Worm (Caenorhabditis elegans) whole organism, L1 larva: ENCODE measurements around the gene F25H8.2.

Experiments used
- C04F5.9 ChIP-seq: sonication (generic microtip); optimal IDR thresholded peaks from 2 replicates; lab custom pipeline; 2016; ENCODE audit warnings: missing genetic modification characterization, missing compliant biosample characterization
- C34B4.2 ChIP-seq: sonication (generic microtip); optimal IDR thresholded peaks from 2 replicates; lab custom pipeline; 2017; ENCODE audit warnings: mild to moderate bottlenecking, missing genetic modification characterization, missing compliant biosample characterization
- F16B12.6 ChIP-seq: fragments of 150-350 bp; optimal IDR thresholded peaks from 2 replicates; lab custom pipeline; 2014; ENCODE audit warnings: missing biosample characterization, missing genetic modification characterization
- aha-1 ChIP-seq: fragments of 150-350 bp; optimal IDR thresholded peaks from 2 replicates; lab custom pipeline; 2014; ENCODE audit warnings: missing biosample characterization, missing genetic modification characterization
- alr-1 ChIP-seq: fragments of 200-800 bp; sonication (Bioruptor generic); optimal IDR thresholded peaks from 2 replicates; lab custom pipeline; 2018; ENCODE audit warnings: borderline replicate concordance, mild to moderate bottlenecking, missing genetic modification characterization, missing compliant biosample characterization
- blmp-1 ChIP-seq: fragments of 150-350 bp; optimal IDR thresholded peaks from 2 replicates; lab custom pipeline; 2014; ENCODE audit warnings: missing biosample characterization, missing genetic modification characterization
- ceh-63 ChIP-seq: fragments of 200-800 bp; sonication (Bioruptor generic); optimal IDR thresholded peaks from 2 replicates; lab custom pipeline; 2018; ENCODE audit warnings: mild to moderate bottlenecking, missing genetic modification characterization, missing compliant biosample characterization
- ceh-88 ChIP-seq: fragments of 200-800 bp; sonication (Bioruptor generic); IDR thresholded peaks from 2 replicates; pipeline ENCODE4 v1.3.6; 2022; ENCODE audit warnings: missing genetic modification characterization, missing compliant biosample characterization
- ceh-90 ChIP-seq: sonication (generic microtip); optimal IDR thresholded peaks from 2 replicates; lab custom pipeline; 2016; ENCODE audit warnings: missing genetic modification characterization, missing compliant biosample characterization
- ces-1 ChIP-seq: fragments of 150-350 bp; optimal IDR thresholded peaks from 2 replicates; lab custom pipeline; 2014; ENCODE audit warnings: missing biosample characterization, missing genetic modification reagents, missing genetic modification characterization
- efl-1 ChIP-seq, 4 experiments: fragments of 150-350 bp; optimal IDR thresholded peaks in 3 of 4; peaks in 1 of 4; 1 replicate in 1 of 4; 2 replicates in 3 of 4; lab custom pipeline; 2014; ENCODE audit warnings: missing biosample characterization in 2 of 4, missing genetic modification characterization in 2 of 4, missing genetic modification reagents in 2 of 4
- efl-3 ChIP-seq: fragments of 200-800 bp; sonication (Bioruptor generic); optimal IDR thresholded peaks from 2 replicates; lab custom pipeline; 2018; ENCODE audit warnings: mild to moderate bottlenecking, missing genetic modification characterization, missing compliant biosample characterization
- egl-13 ChIP-seq: sonication (generic microtip); optimal IDR thresholded peaks from 2 replicates; lab custom pipeline; 2016; ENCODE audit warnings: missing genotype, missing genetic modification reagents, missing genetic modification characterization, missing compliant biosample characterization
- elt-2 ChIP-seq: sonication (generic microtip); optimal IDR thresholded peaks from 2 replicates; lab custom pipeline; 2016; ENCODE audit warnings: missing genetic modification characterization, mild to moderate bottlenecking, inconsistent platforms, missing compliant biosample characterization, missing genetic modification reagents
- elt-3 ChIP-seq, 6 experiments: fragments of 150-350 bp in 1 of 6; sonication (generic microtip); optimal IDR thresholded peaks; 2 replicates each; lab custom pipeline; 2017 to 2018; ENCODE audit warnings: missing biosample characterization in 6 of 6, missing genetic modification characterization in 6 of 6, inconsistent platforms in 1 of 6
- fkh-8 ChIP-seq: sonication (generic microtip); optimal IDR thresholded peaks from 2 replicates; lab custom pipeline; 2016; ENCODE audit warnings: mild to moderate bottlenecking, missing genetic modification characterization, missing compliant biosample characterization
- hpl-2 ChIP-seq: fragments of 150-350 bp; optimal IDR thresholded peaks from 2 replicates; lab custom pipeline; 2014; ENCODE audit warnings: missing biosample characterization, missing genetic modification reagents, missing genetic modification characterization
- irx-1 ChIP-seq: sonication (generic microtip); optimal IDR thresholded peaks from 2 replicates; lab custom pipeline; 2016; ENCODE audit warnings: missing genetic modification characterization, missing compliant biosample characterization
- isw-1 ChIP-seq: fragments of 200-800 bp; sonication (Bioruptor generic); IDR thresholded peaks from 2 replicates; pipeline ENCODE4 v1.3.6; 2022; ENCODE audit warnings: missing genetic modification characterization, missing compliant biosample characterization
- jun-1 ChIP-seq: fragments of 150-350 bp; optimal IDR thresholded peaks from 2 replicates; lab custom pipeline; 2014; ENCODE audit warnings: missing biosample characterization, missing genetic modification reagents, missing genetic modification characterization
- nhr-19 ChIP-seq: fragments of 200-800 bp; sonication (Bioruptor generic); conservative IDR thresholded peaks from 2 replicates; pipeline ENCODE4 v1.3.6; 2022; ENCODE audit warnings: missing genetic modification characterization, missing compliant biosample characterization
- nhr-237 ChIP-seq: fragments of 150-350 bp; optimal IDR thresholded peaks from 2 replicates; lab custom pipeline; 2014; ENCODE audit warnings: missing biosample characterization, missing genetic modification characterization
- nhr-76 ChIP-seq: sonication (generic microtip); optimal IDR thresholded peaks from 2 replicates; lab custom pipeline; 2017; ENCODE audit warnings: missing biosample characterization, missing genetic modification characterization
- nhr-77 ChIP-seq: fragments of 150-350 bp; optimal IDR thresholded peaks from 2 replicates; lab custom pipeline; 2014; ENCODE audit warnings: missing biosample characterization, missing genetic modification characterization
- nhr-84 ChIP-seq: sonication (generic microtip); optimal IDR thresholded peaks from 2 replicates; lab custom pipeline; 2017; ENCODE audit warnings: missing biosample characterization, missing genetic modification characterization
- nhr-85 ChIP-seq: sonication (generic microtip); peaks from one replicate; lab custom pipeline; 2016; ENCODE audit warnings: missing genetic modification characterization, inconsistent platforms, missing compliant biosample characterization
- pax-3 ChIP-seq: fragments of 200-800 bp; sonication (Bioruptor generic); optimal IDR thresholded peaks from 2 replicates; lab custom pipeline; 2018; ENCODE audit warnings: mild to moderate bottlenecking, missing genetic modification characterization, moderate library complexity, missing compliant biosample characterization
- snpc-4 ChIP-seq: fragments of 150-350 bp; optimal IDR thresholded peaks from 2 replicates; lab custom pipeline; 2014; ENCODE audit warnings: missing biosample characterization, missing genetic modification characterization
- swsn-7 ChIP-seq: sonication (generic microtip); optimal IDR thresholded peaks from 2 replicates; lab custom pipeline; 2016; ENCODE audit warnings: missing genetic modification characterization, missing compliant biosample characterization
- tbx-2 ChIP-seq: sonication (generic microtip); optimal IDR thresholded peaks from 2 replicates; lab custom pipeline; 2016; ENCODE audit warnings: missing genetic modification characterization, missing compliant biosample characterization
- unc-62 ChIP-seq: fragments of 150-350 bp; optimal IDR thresholded peaks from 2 replicates; lab custom pipeline; 2014; ENCODE audit warnings: missing biosample characterization, missing genetic modification reagents, missing genetic modification characterization
- unc-98 ChIP-seq: fragments of 200-800 bp; sonication (Bioruptor generic); IDR thresholded peaks from 2 replicates; pipeline ENCODE4 v1.3.6; 2022; ENCODE audit warnings: missing genetic modification characterization, missing compliant biosample characterization
- zip-4 ChIP-seq: fragments of 200-800 bp; sonication (Bioruptor generic); optimal IDR thresholded peaks from 2 replicates; lab custom pipeline; 2018; ENCODE audit warnings: mild to moderate bottlenecking, missing genetic modification characterization, moderate library complexity, missing compliant biosample characterization
- ztf-4 ChIP-seq: fragments of 150-350 bp; optimal IDR thresholded peaks from 2 replicates; lab custom pipeline; 2014; ENCODE audit warnings: missing biosample characterization, missing genetic modification characterization

F25H8.2 gene

DNA sequence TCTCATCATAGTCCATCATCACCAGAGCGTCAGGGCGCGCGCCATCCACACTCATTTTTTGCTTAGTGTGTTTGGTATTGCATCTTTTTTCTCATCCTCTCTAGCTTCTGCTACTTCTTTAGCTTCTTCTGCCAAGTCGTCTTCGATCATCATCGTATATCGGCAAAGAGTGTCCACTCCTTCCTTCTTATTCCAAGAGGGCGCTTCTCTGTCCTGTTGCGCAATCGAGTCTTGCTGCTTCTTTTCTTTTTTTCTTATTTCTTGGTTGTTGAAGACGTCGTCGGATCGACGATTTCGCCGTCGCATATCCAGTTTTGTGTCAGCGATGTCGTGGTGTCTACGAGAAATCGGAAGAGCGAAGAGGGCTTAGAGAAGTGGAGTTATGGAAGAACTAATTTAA lies 19.0 kb upstream of the F25H8.2 start:
- TF ChIP-seq blmp-1 (tag; lab: Kevin White, UChicago): peak; percentile 34
- TF ChIP-seq hpl-2: no peak
- TF ChIP-seq, all 84 proteins: peak for 1

- TF ChIP-seq isw-1 (no peak), efl-1 (optimal IDR thresholded peaks at IDR 0.05; lab: Kevin White, UChicago) (no peak), efl-1 (GFP tag; optimal IDR thresholded peaks at IDR 0.05 in 1 of 2; lab: Kevin White, UChicago) (peak in 1 of 2 experiments; percentile 6)
Measured at ce11 chrIV:9915128-9915527, 16.9 kb upstream of the F25H8.2 start.

- TF ChIP-seq unc-62 (no peak), egl-13 (tag; lab: Kevin White, UChicago) (no peak), nhr-84 (tag; lab: Kevin White, UChicago) (no peak), nhr-85 (tag; lab: Kevin White, UChicago) (no peak), pax-3 (tag; lab: Kevin White, UChicago) (no peak), tbx-2 (no peak), C04F5.9 (tag; lab: Kevin White, UChicago) (no peak), isw-1 (no peak), ceh-63 (no peak), ceh-88 (GFP tag; lab: Robert Waterston, UW) (no peak), fkh-8 (tag; lab: Kevin White, UChicago) (no peak), zip-4 (GFP tag; lab: Kevin White, UChicago) (no peak), nhr-77 (no peak), jun-1 (tag; lab: Kevin White, UChicago) (no peak)
Measured at ce11 chrIV:9916224-9916623, 15.8 kb upstream of the F25H8.2 start, which contains the start of gene bed-3. Gene bed-3, plus strand, starts transcription at chrIV:9916524.

DNA sequence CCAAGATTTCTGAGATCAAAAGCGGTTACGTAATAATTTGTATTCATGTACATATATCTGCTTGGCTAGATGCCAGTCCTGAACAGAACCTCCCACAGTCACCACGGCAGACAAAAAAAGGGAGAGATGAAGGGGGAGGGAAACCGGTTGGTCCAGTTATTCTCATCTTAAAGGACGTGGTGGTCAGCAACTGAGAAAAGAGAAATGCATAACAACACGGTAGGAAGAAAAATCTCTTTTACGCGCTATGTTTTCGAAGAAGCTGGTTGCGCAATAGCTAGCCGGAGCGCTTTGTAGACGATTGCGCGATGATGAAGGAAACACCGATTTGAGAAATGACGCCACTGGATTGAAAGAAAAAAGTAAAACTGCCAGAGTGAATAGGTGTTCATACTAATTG lies 14.0 kb upstream of the F25H8.2 start:
- TF ChIP-seq nhr-19 (GFP tag; lab: Robert Waterston, UW) (no peak), ztf-4 (tag; lab: Kevin White, UChicago) (peak; percentile 47), blmp-1 (tag; lab: Kevin White, UChicago) (peak; percentile 62), aha-1 (tag; lab: Kevin White, UChicago) (no peak), pax-3 (tag; lab: Kevin White, UChicago) (no peak)

DNA sequence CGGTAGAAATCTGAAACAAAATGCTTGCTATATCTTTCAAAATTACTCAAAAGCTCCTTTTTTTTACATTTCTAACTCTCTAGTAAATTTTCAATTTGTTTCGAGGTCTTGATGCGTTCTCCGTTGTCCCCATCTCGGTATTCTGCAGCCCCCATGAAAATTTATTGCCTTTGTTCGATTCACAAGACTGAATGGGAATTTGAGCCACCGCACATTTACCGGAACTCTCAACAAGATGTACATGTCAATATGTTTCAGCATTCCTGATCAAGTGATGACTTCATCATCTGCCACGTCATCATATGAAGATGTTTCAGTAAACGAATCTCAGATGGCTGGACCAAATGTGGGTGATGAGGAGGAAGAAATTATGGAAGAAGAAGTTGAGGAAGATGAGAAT lies 11.6 kb upstream of the F25H8.2 start:
- TF ChIP-seq irx-1 (tag; lab: Kevin White, UChicago): no peak
- TF ChIP-seq nhr-76 (tag; lab: Kevin White, UChicago): no peak
- no peak for TF ChIP-seq snpc-4 (tag; lab: Kevin White, UChicago)
- no peak for TF ChIP-seq elt-3 (tag; optimal IDR thresholded peaks at IDR 0.05; lab: Kevin White, UChicago)
- TF ChIP-seq unc-98: no peak
- TF ChIP-seq ceh-90 (tag; lab: Kevin White, UChicago): no peak
- no peak for TF ChIP-seq swsn-7 (tag; lab: Kevin White, UChicago)
- no peak for TF ChIP-seq unc-62

DNA sequence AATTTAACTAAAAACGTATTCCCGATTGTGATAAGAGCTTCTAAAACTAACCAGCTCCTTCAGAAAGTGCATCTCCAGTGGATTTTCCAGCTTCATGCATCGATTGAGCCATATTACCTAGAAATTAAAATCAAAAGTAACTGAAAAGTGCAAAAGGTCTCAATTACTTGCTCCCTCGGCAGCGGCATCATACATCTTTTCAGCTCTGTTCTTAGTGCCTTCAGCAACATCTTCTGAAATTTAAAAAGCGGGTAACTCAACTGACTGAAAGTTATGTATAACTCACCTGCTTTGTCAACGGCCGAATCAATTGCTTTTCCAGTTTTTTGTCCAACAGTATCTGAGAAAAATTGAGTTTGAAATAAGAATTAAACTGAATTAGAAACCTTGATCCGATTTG lies 7.6 kb upstream of the F25H8.2 start:
- TF ChIP-seq C34B4.2 (tag; lab: Kevin White, UChicago): no peak
- TF ChIP-seq nhr-84 (tag; lab: Kevin White, UChicago): no peak
- no peak for TF ChIP-seq ceh-90 (tag; lab: Kevin White, UChicago)
- no peak for TF ChIP-seq elt-2 (tag; lab: Kevin White, UChicago)
- no peak for TF ChIP-seq nhr-237 (tag; lab: Kevin White, UChicago)
- TF ChIP-seq F16B12.6 (tag; lab: Kevin White, UChicago): no peak
- TF ChIP-seq pax-3 (tag; lab: Kevin White, UChicago): no peak
- no peak for TF ChIP-seq unc-62
- no peak for TF ChIP-seq ces-1 (GFP tag; lab: Kevin White, UChicago)
- no peak for TF ChIP-seq efl-3 (GFP tag; lab: Kevin White, UChicago)
- TF ChIP-seq swsn-7 (tag; lab: Kevin White, UChicago): no peak
- no peak for TF ChIP-seq fkh-8 (tag; lab: Kevin White, UChicago)
- no peak for TF ChIP-seq alr-1
